Fruit fly (Drosophila melanogaster) whole organism, embryonic: ENCODE results near the gene Sgp.
A peak's percentile ranks its signal among the peaks of the same experiment; 100 is the strongest.

Source experiments
- Abd-B ChIP-seq: fragments of 200-800 bp; sonication (Bioruptor generic); optimal IDR thresholded peaks from 2 replicates; lab custom pipeline; 2018; ENCODE audit warnings: missing biosample characterization, mild to moderate bottlenecking, missing genetic modification characterization, moderate library complexity
- Bgb ChIP-seq: fragments of 200-800 bp; sonication (Bioruptor generic); IDR thresholded peaks from 2 replicates; pipeline ENCODE4 v1.3.6; 2022; ENCODE audit warnings: missing biosample characterization, missing genetic modification characterization; ENCODE audit not compliant: partially characterized antibody
- CG10274 ChIP-seq: fragments of 200-800 bp; sonication (Bioruptor generic); optimal IDR thresholded peaks from 3 replicates; lab custom pipeline; 2017; ENCODE audit warnings: missing biosample characterization, mild to moderate bottlenecking, missing genetic modification characterization
- CG10462 ChIP-seq: fragments of 200-800 bp; sonication (Bioruptor generic); optimal IDR thresholded peaks from 2 replicates; lab custom pipeline; 2016; ENCODE audit warnings: missing biosample characterization, missing genetic modification characterization
- CG14710 ChIP-seq: fragments of 200-800 bp; sonication (Bioruptor generic); optimal IDR thresholded peaks from 3 replicates; lab custom pipeline; 2019; ENCODE audit warnings: missing biosample characterization, mild to moderate bottlenecking, missing genetic modification characterization, moderate library complexity
- CG15479 ChIP-seq: fragments of 200-800 bp; sonication (Bioruptor generic); optimal IDR thresholded peaks from 3 replicates; lab custom pipeline; 2019; ENCODE audit warnings: missing biosample characterization, mild to moderate bottlenecking, missing genetic modification characterization, moderate library complexity
- CG1603 ChIP-seq: fragments of 200-800 bp; sonication (Bioruptor generic); optimal IDR thresholded peaks from 2 replicates; lab custom pipeline; 2019; ENCODE audit warnings: missing biosample characterization, mild to moderate bottlenecking, missing genetic modification characterization, moderate library complexity
- CG17385 ChIP-seq: fragments of 200-800 bp; sonication (Bioruptor generic); optimal IDR thresholded peaks from 3 replicates; lab custom pipeline; 2018; ENCODE audit warnings: missing biosample characterization, mild to moderate bottlenecking, missing genetic modification characterization
- CG1832 ChIP-seq: fragments of 200-800 bp; sonication (Bioruptor generic); optimal IDR thresholded peaks from 2 replicates; lab custom pipeline; 2017; ENCODE audit warnings: missing biosample characterization, mild to moderate bottlenecking, missing genetic modification characterization, inconsistent platforms
- CG2116 ChIP-seq: fragments of 200-800 bp; sonication (Bioruptor generic); optimal IDR thresholded peaks from 3 replicates; lab custom pipeline; 2018; ENCODE audit warnings: missing biosample characterization, mild to moderate bottlenecking, missing genetic modification characterization
- CG2712 ChIP-seq: fragments of 200-800 bp; optimal IDR thresholded peaks from 3 replicates; lab custom pipeline; 2019; ENCODE audit warnings: missing biosample characterization, mild to moderate bottlenecking, missing genetic modification characterization, moderate library complexity
- CG31224 ChIP-seq: fragments of 200-800 bp; sonication (Bioruptor generic); IDR thresholded peaks from 2 replicates; pipeline ENCODE4 v1.3.6; 2022; ENCODE audit warnings: missing biosample characterization, missing genetic modification characterization
- CG3407 ChIP-seq: fragments of 200-800 bp; sonication (Bioruptor generic); optimal IDR thresholded peaks from 2 replicates; lab custom pipeline; 2018; ENCODE audit warnings: missing biosample characterization, mild to moderate bottlenecking, missing genetic modification characterization
- CG4854 ChIP-seq: fragments of 200-800 bp; sonication (Bioruptor generic); optimal IDR thresholded peaks from 2 replicates; lab custom pipeline; 2016; ENCODE audit warnings: missing biosample characterization, missing genetic modification characterization, inconsistent platforms
- CG8478 ChIP-seq: fragments of >200 bp; optimal IDR thresholded peaks from 2 replicates; lab custom pipeline; 2018
- CG8944 ChIP-seq: fragments of 200-800 bp; sonication (Bioruptor generic); optimal IDR thresholded peaks from 3 replicates; lab custom pipeline; 2016; ENCODE audit warnings: missing biosample characterization, missing genetic modification characterization
- CG9609 ChIP-seq: fragments of 200-800 bp; sonication (Bioruptor generic); optimal IDR thresholded peaks from 3 replicates; lab custom pipeline; 2016; ENCODE audit warnings: missing biosample characterization, missing genetic modification characterization
- Dad ChIP-seq: fragments of 200-800 bp; sonication (Bioruptor generic); optimal IDR thresholded peaks from 3 replicates; lab custom pipeline; 2016; ENCODE audit warnings: missing biosample characterization, missing genetic modification characterization
- Doc3 ChIP-seq: fragments of 200-800 bp; sonication (Bioruptor generic); IDR thresholded peaks from 3 replicates; pipeline ENCODE4 v1.3.6; 2022; ENCODE audit warnings: missing biosample characterization, missing genetic modification characterization; ENCODE audit not compliant: partially characterized antibody
- Fer1 ChIP-seq: fragments of 200-800 bp; sonication (Bioruptor generic); optimal IDR thresholded peaks from 2 replicates; lab custom pipeline; 2017; ENCODE audit warnings: missing biosample characterization, mild to moderate bottlenecking, missing genetic modification characterization
- Gug ChIP-seq: fragments of 200-800 bp; sonication (Bioruptor generic); IDR thresholded peaks from 4 replicates; pipeline ENCODE4 v1.3.6; 2022; ENCODE audit warnings: missing biosample characterization, missing genetic modification characterization
- HmgZ ChIP-seq: fragments of 200-800 bp; sonication (Bioruptor generic); optimal IDR thresholded peaks from 2 replicates; lab custom pipeline; 2018; ENCODE audit warnings: missing biosample characterization, mild to moderate bottlenecking, missing genetic modification characterization
- Hmr ChIP-seq: fragments of 200-800 bp; sonication (Bioruptor generic); optimal IDR thresholded peaks from 3 replicates; lab custom pipeline; 2017; ENCODE audit warnings: mild to moderate bottlenecking, missing biosample characterization, missing genetic modification reagents, missing genetic modification characterization
- Hmx ChIP-seq: fragments of 200-800 bp; sonication (Bioruptor generic); optimal IDR thresholded peaks from 2 replicates; lab custom pipeline; 2016; ENCODE audit warnings: missing biosample characterization, missing genetic modification characterization
- Hr3 ChIP-seq: fragments of 200-800 bp; sonication (Bioruptor generic); optimal IDR thresholded peaks from 3 replicates; lab custom pipeline; 2016; ENCODE audit warnings: missing biosample characterization, missing genetic modification characterization
- Mad ChIP-seq: fragments of 200-800 bp; sonication (Bioruptor generic); optimal IDR thresholded peaks from 2 replicates; lab custom pipeline; 2016; ENCODE audit warnings: missing biosample characterization, missing genetic modification characterization
- Max ChIP-seq: fragments of 200-800 bp; sonication (Bioruptor generic); optimal IDR thresholded peaks from 2 replicates; lab custom pipeline; 2016; ENCODE audit warnings: missing biosample characterization, mild to moderate bottlenecking, missing genetic modification characterization
- Myb ChIP-seq: fragments of 200-800 bp; sonication (Bioruptor generic); optimal IDR thresholded peaks from 2 replicates; lab custom pipeline; 2016; ENCODE audit warnings: missing biosample characterization, missing genetic modification characterization
- NFAT ChIP-seq: fragments of 200-800 bp; sonication (Bioruptor generic); IDR thresholded peaks from 2 replicates; pipeline ENCODE4 v1.3.6; 2022; ENCODE audit warnings: missing biosample characterization, missing genetic modification characterization
- Opbp ChIP-seq: fragments of 200-800 bp; sonication (Bioruptor generic); IDR thresholded peaks from 3 replicates; pipeline ENCODE4 v1.3.6; 2022; ENCODE audit warnings: missing biosample characterization, missing genetic modification characterization; ENCODE audit not compliant: partially characterized antibody
- YL-1 ChIP-seq: fragments of 200-800 bp; sonication (Bioruptor generic); optimal IDR thresholded peaks from 3 replicates; lab custom pipeline; 2017; ENCODE audit warnings: missing biosample characterization, mild to moderate bottlenecking, missing genetic modification characterization
- ase ChIP-seq: fragments of 200-800 bp; sonication (Bioruptor generic); IDR thresholded peaks from 3 replicates; pipeline ENCODE4 v1.3.6; 2022; ENCODE audit warnings: missing biosample characterization, missing genetic modification characterization
- ash1 ChIP-seq: fragments of 200-800 bp; sonication (Bioruptor generic); optimal IDR thresholded peaks from 2 replicates; lab custom pipeline; 2018; ENCODE audit warnings: missing biosample characterization, mild to moderate bottlenecking, missing genetic modification characterization
- chm ChIP-seq: fragments of 200-800 bp; sonication (Bioruptor generic); IDR thresholded peaks from 2 replicates; pipeline ENCODE4 v1.3.6; 2022; ENCODE audit warnings: missing biosample characterization, missing genetic modification characterization
- corto ChIP-seq: fragments of 200-800 bp; sonication (Bioruptor generic); optimal IDR thresholded peaks from 2 replicates; lab custom pipeline; 2016; ENCODE audit warnings: missing biosample characterization, mild to moderate bottlenecking, missing genetic modification characterization, moderate library complexity
- dm ChIP-seq: fragments of 200-800 bp; sonication (Bioruptor generic); optimal IDR thresholded peaks from 3 replicates; lab custom pipeline; 2016; ENCODE audit warnings: missing biosample characterization, missing genetic modification characterization
- fd96Cb ChIP-seq: fragments of 200-800 bp; sonication (Bioruptor generic); optimal IDR thresholded peaks from 2 replicates; lab custom pipeline; 2018; ENCODE audit warnings: missing biosample characterization, mild to moderate bottlenecking, missing genetic modification characterization, moderate library complexity
- gro ChIP-seq: fragments of 200-800 bp; sonication (Bioruptor generic); optimal IDR thresholded peaks from 2 replicates; lab custom pipeline; 2016; ENCODE audit warnings: missing biosample characterization, missing genetic modification characterization
- gsb-n ChIP-seq: fragments of 200-800 bp; sonication (Bioruptor generic); optimal IDR thresholded peaks from 3 replicates; lab custom pipeline; 2018; ENCODE audit warnings: missing biosample characterization, mild to moderate bottlenecking, missing genetic modification characterization
- oc ChIP-seq: fragments of 200-800 bp; sonication (Bioruptor generic); optimal IDR thresholded peaks from 2 replicates; lab custom pipeline; 2018; ENCODE audit warnings: missing biosample characterization, mild to moderate bottlenecking, missing genetic modification characterization, moderate library complexity
- onecut ChIP-seq: fragments of 200-800 bp; sonication (Bioruptor generic); IDR thresholded peaks from 2 replicates; pipeline ENCODE4 v1.3.6; 2022; ENCODE audit warnings: missing biosample characterization, missing genetic modification characterization
- pita ChIP-seq: fragments of 200-800 bp; sonication (Bioruptor generic); optimal IDR thresholded peaks from 2 replicates; lab custom pipeline; 2017; ENCODE audit warnings: missing biosample characterization, mild to moderate bottlenecking, missing genetic modification characterization
- psq ChIP-seq: fragments of 200-800 bp; sonication (Bioruptor generic); optimal IDR thresholded peaks from 2 replicates; lab custom pipeline; 2017; ENCODE audit warnings: missing biosample characterization, missing genetic modification characterization
- sens ChIP-seq: fragments of 200-800 bp; sonication (Bioruptor generic); peaks from one replicate; lab custom pipeline; 2016; ENCODE audit warnings: missing biosample characterization, missing genetic modification characterization
- stwl ChIP-seq: fragments of 200-800 bp; sonication (Bioruptor generic); optimal IDR thresholded peaks from 3 replicates; lab custom pipeline; 2018; ENCODE audit warnings: missing biosample characterization, mild to moderate bottlenecking, missing genetic modification characterization, moderate library complexity
- tin ChIP-seq: fragments of 200-800 bp; sonication (Bioruptor generic); optimal IDR thresholded peaks from 3 replicates; lab custom pipeline; 2016; ENCODE audit warnings: missing biosample characterization, missing genetic modification characterization
- tll ChIP-seq, 2 experiments: fragments of 200-800 bp in 1 of 2; fragments of >200 bp in 1 of 2; sonication (Bioruptor generic) in 1 of 2; optimal IDR thresholded peaks; 2 replicates each; lab custom pipeline; 2017 to 2019; ENCODE audit warnings: missing biosample characterization in 2 of 2, missing genetic modification characterization in 2 of 2, mild to moderate bottlenecking in 1 of 2, moderate library complexity in 1 of 2
- twi ChIP-seq: fragments of 200-800 bp; optimal IDR thresholded peaks from 2 replicates; lab custom pipeline; 2019; ENCODE audit warnings: missing biosample characterization, mild to moderate bottlenecking, missing genetic modification characterization, moderate library complexity
- unc-4 ChIP-seq: fragments of 200-800 bp; sonication (Bioruptor generic); IDR thresholded peaks from 2 replicates; pipeline ENCODE4 v1.3.6; 2022; ENCODE audit warnings: missing biosample characterization, missing genetic modification characterization; ENCODE audit not compliant: partially characterized antibody
- zen2 ChIP-seq: fragments of 200-800 bp; sonication (Bioruptor generic); IDR thresholded peaks from 3 replicates; pipeline ENCODE4 v1.3.6; 2022; ENCODE audit warnings: missing biosample characterization, missing genetic modification characterization; ENCODE audit not compliant: partially characterized antibody

Gene Sgp

DNA sequence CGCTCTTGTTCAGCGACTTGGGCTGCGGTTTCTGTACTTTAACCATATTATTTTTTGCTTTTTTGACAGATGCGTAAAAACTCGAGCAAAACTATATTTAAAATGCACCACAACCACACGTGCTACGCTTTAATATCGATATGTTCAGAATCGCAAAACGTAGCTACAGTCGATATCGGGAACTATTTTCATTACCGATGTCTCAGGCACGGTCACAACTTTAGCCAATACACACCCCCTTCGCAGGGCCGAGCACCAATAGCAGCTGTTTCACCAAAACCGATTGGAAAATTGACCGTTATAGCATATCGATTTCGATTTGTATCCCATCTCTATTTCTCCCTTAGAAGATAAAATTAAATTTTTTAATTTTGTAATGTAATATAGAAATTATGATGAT lies 7.8 kb upstream of the Sgp start, which contains the start of gene CG13096 (continued):
- TF ChIP-seq sens (GFP tag; lab: Kevin White, UChicago), result peak; percentile 48
- no peak for TF ChIP-seq CG31224 (GFP tag; lab: Robert Waterston, UW)
- peak; percentile 3 for TF ChIP-seq Hr3
- peak; percentile 98 for TF ChIP-seq Doc3
- TF ChIP-seq CG15479 (GFP tag; lab: Kevin White, UChicago), result no peak
- TF ChIP-seq Abd-B (GFP tag; lab: Kevin White, UChicago), result peak; percentile 55
- TF ChIP-seq gsb-n (tag; lab: Kevin White, UChicago), result no peak
- TF ChIP-seq chm (GFP tag; lab: Robert Waterston, UW), result no peak
- TF ChIP-seq Dad (GFP tag; lab: Kevin White, UChicago), result peak; percentile 22
- TF ChIP-seq CG4854 (GFP tag; lab: Kevin White, UChicago), result peak; percentile 25
- no peak for TF ChIP-seq CG1832 (GFP tag; lab: Kevin White, UChicago)
- peak; percentile 30 for TF ChIP-seq CG10462 (GFP tag; lab: Kevin White, UChicago)
- TF ChIP-seq tll (GFP tag; optimal IDR thresholded peaks at IDR 0.05; lab: Kevin White, UChicago), result no peak
- no peak for TF ChIP-seq Hmr
- TF ChIP-seq Fer1 (GFP tag; lab: Kevin White, UChicago), result no peak
- no peak for TF ChIP-seq CG3407 (GFP tag; lab: Kevin White, UChicago)
- TF ChIP-seq NFAT (GFP tag; lab: Robert Waterston, UW), result no peak; the same call in 1 of the 2 replicates
- peak; percentile 84 for TF ChIP-seq stwl (tag; lab: Kevin White, UChicago)
- peak; percentile 99 for TF ChIP-seq dm
- no peak for TF ChIP-seq CG8944 (GFP tag; lab: Kevin White, UChicago)
- peak; percentile 35 for TF ChIP-seq CG9609 (GFP tag; lab: Kevin White, UChicago)
- no peak for TF ChIP-seq psq (GFP tag; lab: Kevin White, UChicago)
- TF ChIP-seq tin (GFP tag; lab: Kevin White, UChicago), result peak; percentile 16
- TF ChIP-seq gro (GFP tag; lab: Kevin White, UChicago), result peak; percentile 68
- no peak for TF ChIP-seq corto (GFP tag; lab: Kevin White, UChicago)
- peak; percentile 49 for TF ChIP-seq Mad (GFP tag; lab: Kevin White, UChicago)
- TF ChIP-seq CG10274, result no peak
- peak; percentile 99 for TF ChIP-seq unc-4
- no peak; the same call in 1 of the 2 replicates for TF ChIP-seq onecut (GFP tag; lab: Robert Waterston, UW)
- TF ChIP-seq Myb, result peak; percentile 99
- peak; percentile 86 for TF ChIP-seq HmgZ (tag; lab: Kevin White, UChicago)
- peak; percentile 76 for TF ChIP-seq CG14710 (tag; lab: Kevin White, UChicago)
- TF ChIP-seq CG17385 (GFP tag; lab: Kevin White, UChicago), result no peak
- TF ChIP-seq CG2712, result peak; percentile 65
- TF ChIP-seq CG2116 (GFP tag; lab: Kevin White, UChicago), result peak; percentile 96
- TF ChIP-seq fd96Cb (tag; lab: Kevin White, UChicago), result no peak
- TF ChIP-seq CG8478 (lab: Kevin White, UChicago), result no peak
- TF ChIP-seq zen2 (GFP tag; lab: Robert Waterston, UW), result peak; percentile 98
- peak; percentile 96 for TF ChIP-seq Max (GFP tag; lab: Kevin White, UChicago)
- no peak for TF ChIP-seq ash1
- peak; percentile 98 for TF ChIP-seq Opbp (GFP tag; lab: Robert Waterston, UW)
- TF ChIP-seq oc (tag; lab: Kevin White, UChicago), result no peak
- peak; percentile 25; the same call in 1 of the 3 replicates for TF ChIP-seq ase
- TF ChIP-seq Hmx, result no peak
- TF ChIP-seq pita (GFP tag; lab: Kevin White, UChicago), result peak; percentile 78
- TF ChIP-seq CG1603, result peak; percentile 93
- TF ChIP-seq Bgb (GFP tag; lab: Robert Waterston, UW), result peak; percentile 99
- peak; percentile 9; the same call in 1 of the 4 replicates for TF ChIP-seq Gug (GFP tag; lab: Robert Waterston, UW)
- TF ChIP-seq YL-1 (GFP tag; lab: Kevin White, UChicago), result peak; percentile 74
- TF ChIP-seq twi (tag; lab: Kevin White, UChicago), result peak; percentile 39
